Worm (Caenorhabditis elegans) whole organism, L1 larva: ENCODE results near the gene ddx-17.

Source experiments
- aha-1 ChIP-seq: fragments of 150-350 bp; optimal IDR thresholded peaks from 2 replicates; lab custom pipeline; 2014; ENCODE audit warnings: missing biosample characterization, missing genetic modification characterization
- ceh-90 ChIP-seq: sonication (generic microtip); optimal IDR thresholded peaks from 2 replicates; lab custom pipeline; 2016; ENCODE audit warnings: missing genetic modification characterization, missing compliant biosample characterization
- efl-3 ChIP-seq: fragments of 200-800 bp; sonication (Bioruptor generic); optimal IDR thresholded peaks from 2 replicates; lab custom pipeline; 2018; ENCODE audit warnings: mild to moderate bottlenecking, missing genetic modification characterization, missing compliant biosample characterization
- elt-2 ChIP-seq: sonication (generic microtip); optimal IDR thresholded peaks from 2 replicates; lab custom pipeline; 2016; ENCODE audit warnings: missing genetic modification characterization, mild to moderate bottlenecking, inconsistent platforms, missing compliant biosample characterization, missing genetic modification reagents
- lsy-2 ChIP-seq, 2 experiments: fragments of 150-350 bp; optimal IDR thresholded peaks; 2 replicates each; lab custom pipeline; 2014; ENCODE audit warnings: missing biosample characterization in 2 of 2, missing genetic modification characterization in 2 of 2
- mdl-1 ChIP-seq, 2 experiments: fragments of 150-350 bp; optimal IDR thresholded peaks; 2 replicates each; lab custom pipeline; 2014 to 2017; ENCODE audit warnings: missing biosample characterization in 2 of 2, missing genetic modification characterization in 2 of 2, inconsistent platforms in 1 of 2
- nhr-11 ChIP-seq: fragments of 150-350 bp; optimal IDR thresholded peaks from 2 replicates; lab custom pipeline; 2014; ENCODE audit warnings: missing biosample characterization, missing genetic modification characterization
- nhr-237 ChIP-seq: fragments of 150-350 bp; optimal IDR thresholded peaks from 2 replicates; lab custom pipeline; 2014; ENCODE audit warnings: missing biosample characterization, missing genetic modification characterization
- nhr-84 ChIP-seq: sonication (generic microtip); optimal IDR thresholded peaks from 2 replicates; lab custom pipeline; 2017; ENCODE audit warnings: missing biosample characterization, missing genetic modification characterization
- unc-130 ChIP-seq: fragments of 150-350 bp; optimal IDR thresholded peaks from 2 replicates; lab custom pipeline; 2017; ENCODE audit warnings: missing biosample characterization, missing genetic modification characterization, inconsistent platforms

DNA sequence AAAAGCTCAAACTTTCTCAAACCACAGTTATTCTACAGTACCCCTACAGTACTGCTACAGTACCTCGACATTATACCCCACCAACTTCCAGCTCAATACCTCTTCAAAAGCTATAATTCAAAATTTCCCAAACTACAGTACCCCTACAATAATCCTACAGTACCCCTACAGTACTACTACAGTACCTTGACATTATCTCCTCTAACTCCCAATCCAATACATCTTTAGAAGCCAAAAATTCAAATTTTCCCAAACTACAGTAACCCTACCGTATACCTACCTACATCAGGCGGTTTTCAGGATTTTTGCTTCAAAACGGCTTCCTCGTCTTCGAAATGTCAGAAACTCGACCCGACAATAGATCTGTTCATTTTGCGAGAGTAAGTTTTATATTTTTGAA is 45.7 kb upstream of the ddx-17 start, which contains the start of gene F58D12.3:
- TF ChIP-seq efl-3 (GFP tag; lab: Kevin White, UChicago) (no peak), aha-1 (no peak), unc-130 (tag; lab: Kevin White, UChicago) (no peak), nhr-237 (tag; lab: Kevin White, UChicago) (no peak), lsy-2 (tag; optimal IDR thresholded peaks at IDR 0.05; lab: Kevin White, UChicago) (no peak), elt-2 (no peak), mdl-1 (tag; optimal IDR thresholded peaks at IDR 0.05; lab: Kevin White, UChicago) (no peak), nhr-84 (tag; lab: Kevin White, UChicago) (no peak), ceh-90 (tag; lab: Kevin White, UChicago) (no peak), nhr-11 (tag; lab: Kevin White, UChicago) (no peak)
